Worm (Caenorhabditis elegans) whole organism, L3 larva: ENCODE measurements around the gene F36G9.13.

ENCODE experiments used
- R02D3.7 ChIP-seq: fragments of 150-350 bp; optimal IDR thresholded peaks from 2 replicates; lab custom pipeline; 2014; ENCODE audit warnings: missing biosample characterization, missing genetic modification characterization
- ZK546.5 ChIP-seq: sonication (generic microtip); optimal IDR thresholded peaks from 2 replicates; lab custom pipeline; 2017; ENCODE audit warnings: missing biosample characterization, missing genetic modification characterization
- aly-2 ChIP-seq: fragments of 150-350 bp; optimal IDR thresholded peaks from 2 replicates; lab custom pipeline; 2014; ENCODE audit warnings: missing biosample characterization, missing genetic modification characterization
- ama-1 ChIP-seq: fragments of 150-350 bp; optimal IDR thresholded peaks from 2 replicates; lab custom pipeline; 2018
- ceh-16 ChIP-seq: sonication (generic microtip); optimal IDR thresholded peaks from 2 replicates; lab custom pipeline; 2017; ENCODE audit warnings: missing biosample characterization, missing genetic modification characterization
- ceh-28 ChIP-seq: fragments of 150-350 bp; optimal IDR thresholded peaks from 2 replicates; lab custom pipeline; 2014; ENCODE audit warnings: missing biosample characterization, missing genetic modification reagents, missing genetic modification characterization
- ceh-82 ChIP-seq: fragments of 150-350 bp; optimal IDR thresholded peaks from 2 replicates; lab custom pipeline; 2014; ENCODE audit warnings: missing biosample characterization, missing genetic modification characterization
- ceh-9 ChIP-seq: sonication (generic microtip); optimal IDR thresholded peaks from 2 replicates; lab custom pipeline; 2018; ENCODE audit warnings: missing biosample characterization, missing genetic modification characterization
- egl-27 ChIP-seq: sonication (generic microtip); optimal IDR thresholded peaks from 4 replicates; lab custom pipeline; 2017; ENCODE audit warnings: missing biosample characterization, missing genetic modification reagents, missing genetic modification characterization
- elt-1 ChIP-seq: fragments of 150-350 bp; optimal IDR thresholded peaks from 2 replicates; lab custom pipeline; 2014; ENCODE audit warnings: missing biosample characterization, missing genetic modification characterization
- elt-2 ChIP-seq: sonication (generic microtip); optimal IDR thresholded peaks from 2 replicates; lab custom pipeline; 2016; ENCODE audit warnings: missing genetic modification reagents, mild to moderate bottlenecking, missing genetic modification characterization, missing compliant biosample characterization
- eor-1 ChIP-seq, 2 experiments: fragments of 150-350 bp; optimal IDR thresholded peaks; 2 replicates each; lab custom pipeline; 2014 to 2018; ENCODE audit warnings: missing biosample characterization in 2 of 2, missing genetic modification characterization in 2 of 2
- fkh-10 ChIP-seq: sonication (generic microtip); optimal IDR thresholded peaks from 2 replicates; lab custom pipeline; 2017; ENCODE audit warnings: missing biosample characterization, missing genetic modification reagents, missing genetic modification characterization
- fos-1 ChIP-seq: fragments of 150-350 bp; optimal IDR thresholded peaks from 2 replicates; lab custom pipeline; 2014; ENCODE audit warnings: missing biosample characterization, missing genetic modification characterization
- hmg-11 ChIP-seq: sonication (generic microtip); optimal IDR thresholded peaks from 2 replicates; lab custom pipeline; 2016; ENCODE audit warnings: missing genetic modification characterization, missing compliant biosample characterization
- jun-1 ChIP-seq: fragments of 150-350 bp; optimal IDR thresholded peaks from 2 replicates; lab custom pipeline; 2014; ENCODE audit warnings: missing biosample characterization, missing genetic modification reagents, missing genetic modification characterization
- lin-15B ChIP-seq: fragments of 150-350 bp; optimal IDR thresholded peaks from 2 replicates; lab custom pipeline; 2014; ENCODE audit warnings: missing biosample characterization, missing genetic modification characterization
- lin-39 ChIP-seq: fragments of 150-350 bp; optimal IDR thresholded peaks from 2 replicates; lab custom pipeline; 2018; ENCODE audit warnings: missing biosample characterization, missing genetic modification reagents, missing genetic modification characterization
- lsy-12 ChIP-seq: sonication (generic microtip); optimal IDR thresholded peaks from 2 replicates; lab custom pipeline; 2016; ENCODE audit warnings: mild to moderate bottlenecking, missing genetic modification characterization, missing compliant biosample characterization
- mdl-1 ChIP-seq: fragments of 150-350 bp; optimal IDR thresholded peaks from 2 replicates; lab custom pipeline; 2014; ENCODE audit warnings: missing biosample characterization, missing genetic modification characterization
- mml-1 ChIP-seq: fragments of 150-350 bp; sonication (generic microtip); optimal IDR thresholded peaks from 3 replicates; lab custom pipeline; 2014; ENCODE audit warnings: missing biosample characterization, missing genetic modification characterization
- nhr-11 ChIP-seq: fragments of 150-350 bp; optimal IDR thresholded peaks from 2 replicates; lab custom pipeline; 2014; ENCODE audit warnings: missing biosample characterization, missing genetic modification characterization
- nhr-12 ChIP-seq: fragments of 150-350 bp; optimal IDR thresholded peaks from 2 replicates; lab custom pipeline; 2014; ENCODE audit warnings: missing biosample characterization, missing genetic modification characterization
- nhr-23 ChIP-seq: fragments of 150-350 bp; optimal IDR thresholded peaks from 2 replicates; lab custom pipeline; 2014; ENCODE audit warnings: missing biosample characterization, missing genetic modification reagents, missing genetic modification characterization
- nhr-237 ChIP-seq: fragments of 150-350 bp; optimal IDR thresholded peaks from 2 replicates; lab custom pipeline; 2014; ENCODE audit warnings: missing biosample characterization, missing genetic modification characterization
- nhr-25 ChIP-seq: sonication (generic microtip); optimal IDR thresholded peaks from 2 replicates; lab custom pipeline; 2017; ENCODE audit warnings: missing biosample characterization, missing genetic modification characterization
- nhr-67 ChIP-seq: fragments of 150-350 bp; optimal IDR thresholded peaks from 2 replicates; lab custom pipeline; 2014; ENCODE audit warnings: missing biosample characterization, missing genetic modification characterization
- nhr-77 ChIP-seq: fragments of 150-350 bp; optimal IDR thresholded peaks from 2 replicates; lab custom pipeline; 2014; ENCODE audit warnings: missing biosample characterization, missing genetic modification characterization
- pqm-1 ChIP-seq: fragments of 150-350 bp; optimal IDR thresholded peaks from 2 replicates; lab custom pipeline; 2017; ENCODE audit warnings: missing biosample characterization, missing genetic modification characterization, inconsistent platforms
- sea-2 ChIP-seq: fragments of 150-350 bp; sonication (generic microtip); optimal IDR thresholded peaks from 4 replicates; lab custom pipeline; 2014; ENCODE audit warnings: missing biosample characterization, missing genetic modification reagents, missing genetic modification characterization
- skn-1 ChIP-seq: fragments of 150-350 bp; optimal IDR thresholded peaks from 2 replicates; lab custom pipeline; 2014; ENCODE audit warnings: missing biosample characterization, missing genetic modification characterization
- tbx-2 ChIP-seq: sonication (generic microtip); optimal IDR thresholded peaks from 2 replicates; lab custom pipeline; 2016; ENCODE audit warnings: mild to moderate bottlenecking, missing genetic modification characterization, missing compliant biosample characterization
- unc-39 ChIP-seq: sonication (generic microtip); optimal IDR thresholded peaks from 4 replicates; lab custom pipeline; 2017; ENCODE audit warnings: missing biosample characterization, missing genetic modification characterization
- unc-62 ChIP-seq: fragments of 150-350 bp; sonication (generic microtip); optimal IDR thresholded peaks from 4 replicates; lab custom pipeline; 2014; ENCODE audit warnings: missing biosample characterization, missing genetic modification reagents, missing genetic modification characterization
- zag-1 ChIP-seq: fragments of 150-350 bp; optimal IDR thresholded peaks from 2 replicates; lab custom pipeline; 2014; ENCODE audit warnings: missing biosample characterization, missing genetic modification characterization
- ztf-11 ChIP-seq: fragments of 150-350 bp; optimal IDR thresholded peaks from 2 replicates; lab custom pipeline; 2014; ENCODE audit warnings: missing biosample characterization, missing genetic modification characterization
- ztf-4 ChIP-seq: fragments of 150-350 bp; optimal IDR thresholded peaks from 2 replicates; lab custom pipeline; 2014; ENCODE audit warnings: missing biosample characterization, missing genetic modification characterization

Gene F36G9.13

DNA sequence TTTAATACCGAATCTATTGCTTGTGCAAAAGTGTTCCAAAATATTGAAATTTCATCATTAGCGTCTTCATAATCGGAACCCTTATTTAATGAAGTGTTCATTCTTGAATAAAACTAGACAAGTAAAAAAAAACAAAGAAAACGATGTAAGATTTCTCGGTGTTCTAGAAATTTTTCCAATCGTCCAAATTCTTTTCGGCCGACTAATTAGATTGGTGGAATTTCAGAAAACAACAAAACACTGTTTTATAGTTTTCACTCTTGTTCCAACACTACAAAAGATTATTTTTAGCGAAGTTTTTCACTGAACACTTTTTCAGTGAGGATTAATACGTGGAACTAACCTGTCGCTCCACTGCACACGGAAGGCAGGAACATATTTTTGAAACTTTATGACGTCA is 30.3 kb upstream of the F36G9.13 start, which contains the start of gene srw-56:
Gene srw-56 (minus strand): TSS at position 101 of the 400 bp plus-strand sequence.
- no peak for TF ChIP-seq aly-2 (tag; lab: Kevin White, UChicago)
- TF ChIP-seq ceh-16 (tag; lab: Kevin White, UChicago): no peak
- TF ChIP-seq ceh-9 (tag; lab: Kevin White, UChicago): no peak
- TF ChIP-seq skn-1 (tag; lab: Kevin White, UChicago): no peak
- TF ChIP-seq fos-1 (tag; lab: Kevin White, UChicago): no peak
- TF ChIP-seq nhr-77: no peak
- TF ChIP-seq ZK546.5 (tag; lab: Kevin White, UChicago): no peak

DNA sequence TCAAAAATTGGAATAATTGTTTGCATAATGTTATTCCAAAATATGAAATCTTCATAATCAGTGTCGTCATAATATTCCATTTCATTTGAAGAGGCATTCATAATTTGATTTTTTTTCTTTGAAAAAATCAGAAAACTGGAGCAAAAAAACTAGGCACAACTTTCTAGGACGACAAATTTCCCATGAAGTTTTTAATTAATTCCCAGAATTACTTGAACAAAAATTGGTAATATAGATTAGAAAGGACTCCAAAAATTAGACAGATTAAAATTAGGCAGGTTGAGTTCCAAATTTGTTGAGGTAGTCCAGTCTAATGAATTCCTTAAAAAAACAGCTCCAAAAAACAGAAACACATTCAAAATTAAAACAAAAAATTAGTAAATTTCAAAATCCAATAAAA is 28.2 kb upstream of the F36G9.13 start, which contains the start of gene srw-57:
Gene srw-57 (minus strand): TSS at position 101 of the 400 bp plus-strand sequence.
- TF ChIP-seq unc-39 (no peak), sea-2 (GFP tag; lab: Kevin White, UChicago) (no peak), lin-39 (tag; lab: Kevin White, UChicago) (no peak), pqm-1 (no peak), ceh-82 (tag; lab: Kevin White, UChicago) (no peak), fos-1 (tag; lab: Kevin White, UChicago) (no peak), nhr-77 (no peak), ceh-28 (no peak), mml-1 (tag; lab: Kevin White, UChicago) (no peak), zag-1 (tag; lab: Kevin White, UChicago) (no peak), aly-2 (tag; lab: Kevin White, UChicago) (no peak), elt-2 (tag; lab: Kevin White, UChicago) (no peak), ztf-11 (no peak), ceh-16 (tag; lab: Kevin White, UChicago) (no peak)

DNA sequence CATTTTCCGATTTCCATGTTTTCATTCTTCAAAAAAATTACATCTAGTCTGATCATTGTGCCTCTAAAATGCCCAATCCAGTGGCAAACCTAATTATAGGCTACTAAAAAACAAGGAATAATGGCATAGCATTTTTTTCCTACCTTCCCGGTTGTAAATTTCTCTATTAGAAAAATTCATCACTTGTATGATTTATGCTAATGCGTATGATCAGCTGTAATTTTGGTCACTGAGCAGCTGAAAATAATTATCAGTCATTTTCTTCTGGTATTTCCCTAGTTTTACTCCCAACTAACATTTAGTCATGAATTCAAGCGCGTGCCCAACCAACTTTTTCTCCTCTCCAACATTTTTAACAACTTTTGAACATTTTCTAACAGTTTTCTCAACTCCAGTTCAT is 27.6 kb upstream of the F36G9.13 start, which contains the start of gene srh-186:
Gene srh-186 (plus strand): TSS at position 301 of the 400 bp plus-strand sequence.
- TF ChIP-seq jun-1 (tag; lab: Kevin White, UChicago) (no peak), ama-1 (lab: Kevin White, UChicago) (no peak), tbx-2 (tag; lab: Kevin White, UChicago) (no peak), lin-39 (tag; lab: Kevin White, UChicago) (no peak), nhr-23 (tag; lab: Kevin White, UChicago) (no peak), nhr-237 (tag; lab: Kevin White, UChicago) (no peak), nhr-11 (no peak), zag-1 (tag; lab: Kevin White, UChicago) (no peak), unc-62 (no peak), unc-39 (no peak), mdl-1 (no peak), elt-1 (tag; lab: Kevin White, UChicago) (no peak), pqm-1 (no peak), eor-1 (tag; optimal IDR thresholded peaks at IDR 0.05; lab: Kevin White, UChicago) (no peak), egl-27 (tag; lab: Kevin White, UChicago) (no peak), lsy-12 (tag; lab: Kevin White, UChicago) (no peak), ceh-16 (tag; lab: Kevin White, UChicago) (no peak), nhr-12 (tag; lab: Kevin White, UChicago) (no peak), ceh-28 (no peak), mml-1 (tag; lab: Kevin White, UChicago) (no peak)

DNA sequence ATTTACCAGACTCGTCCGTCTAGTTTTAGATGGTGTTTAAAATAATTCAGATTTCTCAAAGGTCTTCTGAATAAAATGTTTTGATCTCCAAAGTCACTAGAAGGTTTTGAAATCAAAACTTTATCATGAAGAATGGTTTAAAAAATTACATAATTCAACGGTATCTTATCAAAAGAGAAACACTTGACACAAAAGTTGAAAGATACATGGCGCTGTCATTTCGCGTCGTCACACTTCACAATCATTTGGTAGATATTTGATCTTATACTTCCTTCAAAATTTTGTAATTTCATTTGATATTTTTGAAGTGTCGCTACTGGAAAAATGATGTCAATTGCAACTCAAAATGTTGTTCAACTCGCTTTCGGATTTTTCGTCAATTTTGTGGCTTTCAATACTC is 26.0 kb upstream of the F36G9.13 start, which contains the start of gene F36G9.3:
Gene F36G9.3 (plus strand): TSS at position 301 of the 400 bp plus-strand sequence.
- TF ChIP-seq elt-1 (tag; lab: Kevin White, UChicago) (no peak), R02D3.7 (tag; lab: Kevin White, UChicago) (no peak), ceh-9 (tag; lab: Kevin White, UChicago) (no peak)

DNA sequence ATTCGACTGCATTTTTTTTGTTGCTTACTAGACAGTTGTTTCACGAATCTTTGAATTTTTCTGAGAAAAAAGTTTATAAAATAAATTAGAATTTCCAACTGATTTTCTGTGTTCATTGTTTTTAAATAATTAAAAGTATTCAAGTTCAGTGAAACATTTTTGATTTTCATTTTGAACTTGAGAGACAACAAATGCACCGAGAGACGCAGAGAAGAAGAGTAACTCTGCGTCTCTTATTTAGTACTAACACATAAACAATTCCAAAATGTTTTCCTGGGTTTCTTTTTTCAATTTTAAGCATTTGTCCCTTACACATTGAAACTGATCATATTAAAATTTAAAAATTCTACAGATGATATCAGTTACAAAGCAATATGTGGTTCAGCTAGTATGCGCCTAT is 23.6 kb upstream of the F36G9.13 start:
- no peak for TF ChIP-seq ztf-4
- TF ChIP-seq ztf-11: no peak

DNA sequence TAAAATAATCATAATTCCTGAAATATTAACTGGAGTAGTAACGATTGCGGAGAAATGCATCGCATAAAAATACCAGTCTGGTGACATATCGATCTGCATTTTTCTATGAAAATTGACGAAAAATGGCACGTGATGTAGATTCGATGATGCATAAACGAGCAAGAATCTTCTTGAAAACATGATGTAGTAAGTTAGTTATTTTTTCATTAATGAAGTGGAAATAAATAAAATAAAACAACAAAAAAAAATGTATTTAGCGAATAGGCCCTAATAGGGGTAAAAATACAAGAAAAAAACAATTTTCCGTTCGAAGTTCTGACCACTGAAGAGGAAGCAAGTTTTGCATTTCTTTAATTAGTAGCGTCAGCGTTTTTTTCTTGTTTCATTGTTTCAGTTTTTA is 18.0 kb upstream of the F36G9.13 start, which contains the start of gene sri-2:
Gene sri-2 (minus strand): TSS at position 101 of the 400 bp plus-strand sequence.
- TF ChIP-seq fkh-10 (GFP tag; lab: Kevin White, UChicago) (no peak), ztf-4 (no peak), hmg-11 (tag; lab: Kevin White, UChicago) (no peak), ZK546.5 (tag; lab: Kevin White, UChicago) (no peak), sea-2 (GFP tag; lab: Kevin White, UChicago) (no peak), nhr-237 (tag; lab: Kevin White, UChicago) (no peak), nhr-67 (tag; lab: Kevin White, UChicago) (no peak), pqm-1 (no peak), nhr-23 (tag; lab: Kevin White, UChicago) (no peak), lin-15B (tag; lab: Kevin White, UChicago) (no peak), unc-39 (no peak), R02D3.7 (tag; lab: Kevin White, UChicago) (no peak), mdl-1 (no peak), jun-1 (tag; lab: Kevin White, UChicago) (no peak), fos-1 (tag; lab: Kevin White, UChicago) (no peak), ceh-82 (tag; lab: Kevin White, UChicago) (no peak), ztf-11 (no peak), ceh-9 (tag; lab: Kevin White, UChicago) (no peak), mml-1 (tag; lab: Kevin White, UChicago) (no peak), nhr-25 (tag; lab: Kevin White, UChicago) (no peak)
